Worm (Caenorhabditis elegans): Measurements from ENCODE around the gene nkb-3.

nkb-3 gene

ce11 chrX:13770508-13770978, at the start of gene nkb-3:
Gene nkb-3, minus strand, starts transcription at chrX:13770558.
- TF ChIP-seq che-1 (tag; optimal IDR thresholded peaks at IDR 0.05), result no peak
- no peak for TF ChIP-seq gmeb-2 (tag; optimal IDR thresholded peaks at IDR 0.05)
- TF ChIP-seq pqm-1 (tag; optimal IDR thresholded peaks at IDR 0.05), result no peak
- TF ChIP-seq pros-1 (tag; optimal IDR thresholded peaks at IDR 0.05), result no peak
- TF ChIP-seq C08G9.2 (tag; optimal IDR thresholded peaks at IDR 0.05), result no peak
- TF ChIP-seq unc-42 (tag; optimal IDR thresholded peaks at IDR 0.05), result no peak
- TF ChIP-seq fkh-10 (GFP tag; optimal IDR thresholded peaks at IDR 0.05), result no peak

DNA sequence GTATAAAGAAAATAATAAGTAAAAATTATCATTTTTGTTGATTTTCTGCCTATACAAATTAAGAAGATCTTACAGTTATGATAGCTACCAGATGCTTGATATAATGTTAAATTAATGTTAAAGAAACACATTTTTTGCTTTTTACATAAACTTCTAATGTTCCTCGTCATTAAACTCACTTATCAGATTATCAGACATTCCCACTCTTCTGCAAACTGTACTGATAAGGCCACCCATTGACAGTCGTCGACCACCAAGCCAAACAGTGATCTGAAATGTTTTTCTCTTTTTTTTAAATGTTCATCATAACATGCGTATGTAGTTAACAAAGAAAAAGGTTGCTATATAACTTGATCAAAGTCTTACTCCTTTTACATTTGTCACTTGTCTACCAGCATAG, 48.4 kb upstream of the nkb-3 start:
- no peak for TF ChIP-seq rnt-1 (tag; optimal IDR thresholded peaks at IDR 0.05)
- TF ChIP-seq elt-2 (tag; optimal IDR thresholded peaks at IDR 0.05), result peak; percentile 76

- TF ChIP-seq ceh-45 (GFP tag; IDR thresholded peaks at IDR 0.05), result no peak
- TF ChIP-seq K09A11.1 (tag; optimal IDR thresholded peaks at IDR 0.05; ENCODE audit: insufficient read depth), result no peak
- TF ChIP-seq hlh-6 (tag; optimal IDR thresholded peaks at IDR 0.05), result no peak
- no peak for TF ChIP-seq pag-3 (tag; optimal IDR thresholded peaks at IDR 0.05; ENCODE audit: borderline replicate concordance)
- no peak for TF ChIP-seq sox-2 (GFP tag; IDR thresholded peaks at IDR 0.05)
- no peak for TF ChIP-seq ceh-24 (tag; optimal IDR thresholded peaks at IDR 0.05)
- no peak for TF ChIP-seq ceh-30 (tag; optimal IDR thresholded peaks at IDR 0.05)
- TF ChIP-seq fkh-6 (tag; optimal IDR thresholded peaks at IDR 0.05), result no peak
Measured at ce11 chrX:13811929-13812328, 41.6 kb upstream of the nkb-3 start.

- no peak for TF ChIP-seq ceh-22 (tag; optimal IDR thresholded peaks at IDR 0.05)
- no peak for TF ChIP-seq lim-6 (tag; optimal IDR thresholded peaks at IDR 0.05)
- no peak for TF ChIP-seq fkh-6 (tag; optimal IDR thresholded peaks at IDR 0.05)
- TF ChIP-seq pag-3 (tag; optimal IDR thresholded peaks at IDR 0.05; ENCODE audit: borderline replicate concordance), result no peak
- no peak for TF ChIP-seq elt-2 (tag; optimal IDR thresholded peaks at IDR 0.05)
- TF ChIP-seq unc-55 (GFP tag; optimal IDR thresholded peaks at IDR 0.05), result no peak
- no peak for TF ChIP-seq nhr-232 (tag; optimal IDR thresholded peaks at IDR 0.05)
Measured at ce11 chrX:13811156-13811555, 40.8 kb upstream of the nkb-3 start.

DNA sequence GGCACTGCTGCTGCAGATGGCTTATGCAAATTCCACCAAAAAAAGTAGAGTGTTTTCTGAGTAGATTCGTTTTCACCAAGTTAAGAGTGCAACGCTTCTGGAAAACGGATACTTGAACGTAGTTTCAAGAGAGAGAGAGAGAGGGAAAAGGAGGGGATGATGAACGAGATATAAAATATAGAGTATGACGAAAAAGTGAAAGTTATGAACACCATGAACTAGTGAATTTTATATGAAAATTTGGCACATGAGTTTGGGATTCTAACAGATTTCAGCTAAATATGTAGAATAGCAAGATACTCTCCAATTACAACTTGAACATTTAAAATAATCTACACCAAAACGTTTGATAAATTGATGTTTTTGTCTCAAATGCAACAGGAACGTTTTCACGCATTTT, 39.4 kb upstream of the nkb-3 start, which contains the start of gene obr-3:
Gene obr-3, minus strand, starts transcription at position 101 of the 400 bp plus-strand sequence.
- TF ChIP-seq ceh-45 (GFP tag; IDR thresholded peaks at IDR 0.05) (no peak), ref-2 (tag; optimal IDR thresholded peaks at IDR 0.05) (no peak), ceh-34 (tag; optimal IDR thresholded peaks at IDR 0.05) (no peak), mec-3 (tag; optimal IDR thresholded peaks at IDR 0.05; ENCODE audit: borderline replicate concordance) (no peak), C38D4.7 (GFP tag; optimal IDR thresholded peaks at IDR 0.05) (no peak), ceh-6 (GFP tag; optimal IDR thresholded peaks at IDR 0.05) (no peak), hlh-6 (tag; optimal IDR thresholded peaks at IDR 0.05) (no peak), hlh-8 (tag; optimal IDR thresholded peaks at IDR 0.05) (no peak), ceh-19 (GFP tag; optimal IDR thresholded peaks at IDR 0.05) (no peak), Y22D7AL.16 (tag; optimal IDR thresholded peaks at IDR 0.05) (no peak)

DNA sequence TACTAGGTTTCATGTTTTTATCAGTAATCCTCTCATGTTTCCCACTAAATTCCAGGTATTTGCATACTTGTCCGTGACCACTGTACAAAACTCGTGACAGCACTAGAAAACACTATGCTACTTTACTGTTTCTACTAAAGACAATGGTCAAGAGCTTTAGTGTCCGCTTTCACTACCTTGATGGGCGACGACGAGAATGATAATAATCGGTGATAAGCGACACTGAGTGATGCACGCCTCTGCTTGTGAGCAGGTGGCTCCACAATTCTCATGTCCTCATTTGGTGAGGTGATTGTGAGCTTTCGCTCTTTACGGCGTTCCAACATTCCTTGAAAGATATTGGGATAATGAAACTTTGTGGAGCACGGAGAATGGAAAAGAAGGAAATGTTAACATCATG, 32.9 kb upstream of the nkb-3 start:
- TF ChIP-seq dmd-4 (tag; optimal IDR thresholded peaks at IDR 0.05; ENCODE audit: borderline replicate concordance) (no peak), ama-1 (optimal IDR thresholded peaks at IDR 0.05) (no peak)

- no peak for TF ChIP-seq zip-5 (tag; optimal IDR thresholded peaks at IDR 0.05)
- no peak for TF ChIP-seq odd-2 (tag; optimal IDR thresholded peaks at IDR 0.05)
- TF ChIP-seq sox-4 (tag; optimal IDR thresholded peaks at IDR 0.05), result no peak
- TF ChIP-seq pag-3 (tag; optimal IDR thresholded peaks at IDR 0.05; ENCODE audit: borderline replicate concordance), result no peak
- no peak for TF ChIP-seq mec-3 (tag; optimal IDR thresholded peaks at IDR 0.05; ENCODE audit: borderline replicate concordance)
- no peak for TF ChIP-seq hlh-6 (tag; optimal IDR thresholded peaks at IDR 0.05)
- TF ChIP-seq C08G9.2 (tag; optimal IDR thresholded peaks at IDR 0.05), result no peak
- no peak for TF ChIP-seq nhr-11 (tag; optimal IDR thresholded peaks at IDR 0.05)
- no peak for TF ChIP-seq hlh-15 (tag; optimal IDR thresholded peaks at IDR 0.05)
- no peak for TF ChIP-seq fkh-6 (tag; optimal IDR thresholded peaks at IDR 0.05)
- TF ChIP-seq ceh-30 (tag; optimal IDR thresholded peaks at IDR 0.05), result no peak
- no peak for TF ChIP-seq ceh-9 (tag; optimal IDR thresholded peaks at IDR 0.05)
- TF ChIP-seq nhr-232 (tag; optimal IDR thresholded peaks at IDR 0.05), result no peak
Measured at ce11 chrX:13793525-13793924, 23.2 kb upstream of the nkb-3 start, which contains the start of gene ZK1086.2. Gene ZK1086.2, minus strand, starts transcription at chrX:13793625.

All from whole organism, late embryonic.